Fruit fly (Drosophila melanogaster): ENCODE results near the gene CG12811.

DNA sequence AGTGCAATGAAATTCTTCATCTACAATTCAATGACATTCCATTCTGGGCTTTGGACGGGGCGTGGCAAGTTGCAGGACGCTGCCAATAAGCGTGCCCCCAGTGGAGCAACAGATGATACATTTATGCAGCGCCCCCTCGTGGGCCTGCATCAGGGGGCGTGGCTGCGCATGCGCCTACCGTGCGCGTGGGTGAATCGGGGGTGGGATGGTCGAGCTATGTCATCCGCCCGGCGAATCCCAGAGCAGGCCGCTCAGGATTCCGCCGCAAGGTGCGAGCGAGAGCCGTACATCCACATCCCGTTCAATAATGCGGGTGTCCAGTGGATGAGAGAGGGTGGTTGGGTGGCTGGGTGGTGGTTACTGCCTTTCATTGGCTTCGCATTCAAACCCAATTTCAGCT is 21.6 kb upstream of the CG12811 start:
- TF ChIP-seq CTCF (optimal IDR thresholded peaks at IDR 0.05): no peak
- no peak for TF ChIP-seq CG8478 (optimal IDR thresholded peaks at IDR 0.05)
